Worm (Caenorhabditis elegans): ENCODE measurements around the gene grd-5.
"Not testable (repeated sequence)": the region's sequence is repeated elsewhere in the genome, so short reads cannot be mapped to it uniquely, and the experiment has no call there.

The grd-5 gene

DNA sequence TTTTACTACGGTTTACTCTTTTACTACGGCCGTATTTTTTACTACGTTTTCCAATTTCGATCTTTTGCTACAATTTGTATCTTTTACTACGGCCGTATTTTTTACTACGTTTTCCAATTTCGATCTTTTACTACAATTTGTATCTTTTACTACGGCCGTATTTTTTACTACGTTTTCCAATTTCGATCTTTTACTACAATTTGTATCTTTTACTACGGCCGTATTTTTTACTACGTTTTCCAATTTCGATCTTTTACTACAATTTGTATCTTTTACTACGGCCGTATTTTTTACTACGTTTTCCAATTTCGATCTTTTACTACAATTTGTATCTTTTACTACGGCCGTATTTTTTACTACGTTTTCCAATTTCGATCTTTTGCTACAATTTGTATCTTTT, 44.1 kb upstream of the grd-5 start, which contains the start of gene F25G6.1:
F25G6.1 (plus strand) TSS at position 301 of the 400 bp plus-strand sequence.
- not testable (repeated sequence) for TF ChIP-seq lin-11, nhr-6, lin-39 (tag; optimal IDR thresholded peaks at IDR 0.05)

DNA sequence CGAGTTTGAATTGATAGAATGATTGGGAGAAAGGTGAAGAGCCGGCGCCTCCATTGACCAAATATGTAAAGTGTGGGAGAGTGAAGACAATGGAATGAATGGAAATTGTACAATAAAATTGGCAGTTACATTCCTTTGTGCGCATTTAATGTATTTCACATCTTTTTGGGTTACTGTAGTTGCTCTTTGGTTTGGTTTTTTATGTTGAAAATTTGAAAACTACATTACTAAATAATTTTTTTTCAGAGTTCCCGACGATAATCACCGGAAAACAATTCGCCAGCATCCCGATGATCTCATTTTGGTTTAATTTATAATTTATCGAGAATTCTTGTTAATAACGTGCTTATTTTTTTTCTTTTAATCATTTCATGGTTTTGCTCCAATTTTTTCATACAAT, 37.9 kb upstream of the grd-5 start, which contains the start of gene C10B5.1:
C10B5.1 (plus strand) TSS at position 301 of the 400 bp plus-strand sequence.
- TF ChIP-seq ztf-4 (tag; optimal IDR thresholded peaks at IDR 0.05) (no peak), nhr-77 (tag; optimal IDR thresholded peaks at IDR 0.05) (no peak), crh-2 (tag; optimal IDR thresholded peaks at IDR 0.05) (no peak), ztf-11 (tag; optimal IDR thresholded peaks at IDR 0.05) (no peak)

DNA sequence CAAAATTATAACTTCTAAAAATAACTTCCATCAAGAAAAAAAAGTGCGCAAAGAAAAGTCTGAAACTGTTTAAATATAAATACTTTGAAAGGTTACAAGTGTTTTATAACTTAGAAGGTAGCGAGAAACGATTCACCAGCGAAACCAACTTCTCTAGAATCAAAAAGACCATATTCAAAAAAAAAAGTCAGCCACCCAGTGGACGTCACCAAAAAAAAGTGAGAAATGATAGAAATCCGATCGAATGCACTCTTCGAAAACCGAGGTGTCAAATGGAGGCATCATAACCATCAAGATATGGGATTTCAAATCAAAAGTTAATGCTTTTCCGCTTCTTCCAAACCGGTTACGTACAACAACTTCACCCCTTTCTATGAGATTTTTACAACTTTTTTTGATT, 32.4 kb upstream of the grd-5 start:
- TF ChIP-seq nhr-77 (tag; optimal IDR thresholded peaks at IDR 0.05) (no peak), Y55F3AM.14 (GFP tag; optimal IDR thresholded peaks at IDR 0.05) (no peak), nhr-21 (tag; optimal IDR thresholded peaks at IDR 0.05) (no peak), ztf-11 (tag; optimal IDR thresholded peaks at IDR 0.05) (no peak), unc-62 (GFP tag; optimal IDR thresholded peaks at IDR 0.05) (no peak), egl-27 (tag; optimal IDR thresholded peaks at IDR 0.05) (no peak), sma-3 (GFP tag; optimal IDR thresholded peaks at IDR 0.05) (no peak), elt-3 (tag; optimal IDR thresholded peaks at IDR 0.05) (no peak), zag-1 (tag; optimal IDR thresholded peaks at IDR 0.05) (no peak), nhr-10 (tag; optimal IDR thresholded peaks at IDR 0.05) (no peak), dmd-4 (tag; optimal IDR thresholded peaks at IDR 0.05) (no peak), unc-39 (tag; optimal IDR thresholded peaks at IDR 0.05) (no peak), crh-2 (tag; optimal IDR thresholded peaks at IDR 0.05) (no peak), F13H6.1 (tag; optimal IDR thresholded peaks at IDR 0.05) (no peak), sma-9 (GFP tag; optimal IDR thresholded peaks at IDR 0.05) (no peak), sma-9 (tag; optimal IDR thresholded peaks at IDR 0.05) (no peak), sem-4 (tag; optimal IDR thresholded peaks at IDR 0.05) (no peak), peb-1 (tag; optimal IDR thresholded peaks at IDR 0.05) (no peak), nhr-25 (tag; optimal IDR thresholded peaks at IDR 0.05) (no peak), nhr-12 (tag; optimal IDR thresholded peaks at IDR 0.05) (no peak), nhr-23 (tag; optimal IDR thresholded peaks at IDR 0.05) (no peak)

DNA sequence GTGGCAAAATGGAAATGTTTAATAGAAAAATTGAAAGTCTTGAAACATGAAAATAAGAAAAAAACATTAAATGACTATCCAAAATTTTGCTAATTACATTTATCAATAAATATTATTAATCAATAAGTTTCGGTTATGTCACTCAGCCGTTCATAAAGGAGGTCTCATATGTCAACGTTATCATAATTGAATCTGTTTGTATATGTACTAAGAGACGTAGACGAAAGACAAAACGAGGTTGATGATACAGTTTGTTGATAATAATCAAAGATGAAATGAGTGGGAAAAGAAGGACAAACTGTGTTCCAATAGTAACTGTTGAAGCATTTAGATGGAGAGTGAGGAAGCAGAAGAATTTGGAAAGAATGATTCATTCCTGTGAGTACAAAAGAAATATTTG, 31.9 kb upstream of the grd-5 start:
- TF ChIP-seq sma-9 (GFP tag; optimal IDR thresholded peaks at IDR 0.05) (peak; percentile 26), sma-9 (tag; optimal IDR thresholded peaks at IDR 0.05) (no peak), egl-27 (tag; optimal IDR thresholded peaks at IDR 0.05) (no peak), crh-2 (tag; optimal IDR thresholded peaks at IDR 0.05) (peak; percentile 17), elt-1 (tag; optimal IDR thresholded peaks at IDR 0.05) (no peak), fos-1 (tag; optimal IDR thresholded peaks at IDR 0.05) (peak; percentile 80)

DNA sequence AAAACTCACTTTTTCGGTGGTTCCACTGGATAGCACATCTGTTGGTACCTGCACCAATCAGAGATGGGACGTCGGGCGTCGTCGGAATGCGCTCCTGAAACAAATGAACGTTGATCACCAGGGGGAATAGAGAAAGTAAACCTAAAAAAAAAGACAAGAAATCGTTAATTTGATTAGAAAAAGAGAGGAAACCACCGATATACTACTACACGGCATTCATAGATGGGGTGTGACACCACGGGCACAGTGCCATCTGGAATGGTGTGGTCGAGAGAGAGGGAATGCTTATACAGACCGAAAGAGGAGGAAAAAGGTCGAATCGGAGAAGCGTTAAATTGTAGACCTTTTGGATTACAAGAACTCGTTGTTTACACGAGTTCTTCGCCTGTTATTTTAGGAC, 30.8 kb upstream of the grd-5 start, which contains the start of gene C10B5.3:
C10B5.3 (minus strand) TSS at position 101 of the 400 bp plus-strand sequence.
- TF ChIP-seq unc-55 (GFP tag; optimal IDR thresholded peaks at IDR 0.05) = no peak
- no peak for TF ChIP-seq mab-5 (tag; optimal IDR thresholded peaks at IDR 0.05)
- TF ChIP-seq nhr-237 (tag; optimal IDR thresholded peaks at IDR 0.05) = no peak
- no peak for TF ChIP-seq dmd-4 (tag; optimal IDR thresholded peaks at IDR 0.05)
- TF ChIP-seq blmp-1 (tag; optimal IDR thresholded peaks at IDR 0.05; ENCODE audit: insufficient read depth) = no peak
- no peak for TF ChIP-seq nhr-6 (tag; optimal IDR thresholded peaks at IDR 0.05)
- TF ChIP-seq ceh-16 (tag; optimal IDR thresholded peaks at IDR 0.05) = no peak
- no peak for TF ChIP-seq egl-27 (tag; optimal IDR thresholded peaks at IDR 0.05)

DNA sequence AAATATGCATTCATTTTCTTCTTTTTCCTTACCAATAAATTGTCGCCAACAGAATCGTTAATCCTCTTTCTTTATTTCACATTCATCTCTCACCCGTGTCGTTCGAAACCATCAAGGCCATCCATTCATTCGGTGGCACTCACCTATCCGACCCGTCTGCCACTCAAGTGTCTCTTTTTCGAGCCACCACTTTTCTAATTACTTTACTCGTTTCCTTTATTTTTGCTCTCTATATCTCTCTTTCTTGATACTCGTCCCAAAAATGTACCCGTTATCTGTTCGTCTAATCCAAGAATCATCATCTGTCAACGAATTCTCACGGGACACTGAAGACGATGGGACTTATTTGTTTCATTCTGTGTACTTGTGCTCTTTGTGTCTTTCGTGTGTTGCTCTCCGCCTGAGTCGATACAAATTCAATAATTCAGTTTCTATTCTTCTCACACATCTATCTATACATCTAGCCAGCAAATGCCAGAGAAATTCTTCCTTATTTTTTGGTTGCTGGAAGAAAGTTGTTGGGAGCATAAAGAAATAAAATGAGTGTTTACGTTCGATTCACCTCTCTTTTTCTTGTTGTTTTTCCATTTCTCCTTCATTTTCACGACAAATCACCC, 26.0 kb upstream of the grd-5 start:
- TF ChIP-seq sma-9 (GFP tag; optimal IDR thresholded peaks at IDR 0.05) (peak; percentile 10), sma-9 (tag; optimal IDR thresholded peaks at IDR 0.05) (no peak), elt-3 (tag; optimal IDR thresholded peaks at IDR 0.05) (no peak), blmp-1 (tag; optimal IDR thresholded peaks at IDR 0.05; ENCODE audit: insufficient read depth) (no peak)

All from whole organism, L2 larva.